Fruit fly (Drosophila melanogaster) whole organism, embryonic: Measurements from ENCODE around the gene PIG-C.

Experiments used
- Adf1 ChIP-seq: fragments of 200-800 bp; sonication (Bioruptor generic); IDR thresholded peaks from 2 replicates; pipeline ENCODE4 v1.3.6; 2022; ENCODE audit warnings: missing biosample characterization, missing genetic modification characterization
- CG12071 ChIP-seq: fragments of 200-800 bp; sonication (Bioruptor generic); optimal IDR thresholded peaks from 3 replicates; lab custom pipeline; 2018; ENCODE audit warnings: missing biosample characterization, mild to moderate bottlenecking, missing genetic modification characterization
- CG12659 ChIP-seq: fragments of 200-800 bp; sonication (Bioruptor generic); optimal IDR thresholded peaks from 3 replicates; lab custom pipeline; 2017; ENCODE audit warnings: mild to moderate bottlenecking, missing biosample characterization, missing genetic modification reagents, missing genetic modification characterization
- CG13123 ChIP-seq: fragments of 200-800 bp; sonication (Bioruptor generic); optimal IDR thresholded peaks from 2 replicates; lab custom pipeline; 2016; ENCODE audit warnings: missing biosample characterization, missing genetic modification characterization
- CG1647 ChIP-seq: fragments of 200-800 bp; sonication (Bioruptor generic); optimal IDR thresholded peaks from 3 replicates; lab custom pipeline; 2016; ENCODE audit warnings: missing biosample characterization, missing genetic modification characterization
- CG16813 ChIP-seq: fragments of 200-800 bp; sonication (Bioruptor generic); IDR thresholded peaks from 3 replicates; pipeline ENCODE4 v1.3.6; 2022; ENCODE audit warnings: missing biosample characterization, missing genetic modification characterization; ENCODE audit not compliant: partially characterized antibody
- CG17568 ChIP-seq: fragments of 200-800 bp; sonication (Bioruptor generic); optimal IDR thresholded peaks from 2 replicates; lab custom pipeline; 2018; ENCODE audit warnings: missing biosample characterization, mild to moderate bottlenecking, missing genetic modification characterization, moderate library complexity
- CG17612 ChIP-seq: fragments of 200-800 bp; sonication (Bioruptor generic); IDR thresholded peaks from 2 replicates; pipeline ENCODE4 v1.3.6; 2022; ENCODE audit warnings: missing biosample characterization, missing genetic modification characterization
- CG18599 ChIP-seq: fragments of 200-800 bp; sonication (Bioruptor generic); optimal IDR thresholded peaks from 3 replicates; lab custom pipeline; 2017; ENCODE audit warnings: missing biosample characterization, missing genetic modification characterization, mild to moderate bottlenecking, moderate library complexity, missing genetic modification reagents
- CG18764 ChIP-seq: fragments of 200-800 bp; sonication (Bioruptor generic); optimal IDR thresholded peaks from 3 replicates; lab custom pipeline; 2016; ENCODE audit warnings: missing biosample characterization, missing genetic modification characterization
- CG30403 ChIP-seq: fragments of 200-800 bp; sonication (Bioruptor generic); optimal IDR thresholded peaks from 3 replicates; lab custom pipeline; 2016; ENCODE audit warnings: missing biosample characterization, missing genetic modification characterization
- CG32532 ChIP-seq: fragments of 200-800 bp; sonication (Bioruptor generic); IDR thresholded peaks from 2 replicates; pipeline ENCODE4 v1.3.6; 2022; ENCODE audit warnings: missing biosample characterization, missing genetic modification characterization
- CG5180 ChIP-seq: fragments of 200-800 bp; sonication (Bioruptor generic); optimal IDR thresholded peaks from 3 replicates; lab custom pipeline; 2017; ENCODE audit warnings: missing biosample characterization, missing genetic modification characterization, mild to moderate bottlenecking, moderate library complexity, missing genetic modification reagents
- CG6791 ChIP-seq: fragments of 200-800 bp; sonication (Bioruptor generic); IDR thresholded peaks from 3 replicates; pipeline ENCODE4 v1.3.6; 2022; ENCODE audit warnings: missing biosample characterization, missing genetic modification characterization; ENCODE audit not compliant: partially characterized antibody
- CG7357 ChIP-seq: fragments of 200-800 bp; sonication (Bioruptor generic); IDR thresholded peaks from 3 replicates; pipeline ENCODE4 v1.3.6; 2022; ENCODE audit warnings: missing biosample characterization, missing genetic modification characterization
- CG9932 ChIP-seq: fragments of 200-800 bp; sonication (Bioruptor generic); IDR thresholded peaks from 2 replicates; pipeline ENCODE4 v1.3.6; 2022; ENCODE audit warnings: missing biosample characterization, missing genetic modification characterization
- CkIIα-i1 ChIP-seq: fragments of 200-800 bp; sonication (Bioruptor generic); IDR thresholded peaks from 2 replicates; pipeline ENCODE4 v1.3.6; 2022; ENCODE audit warnings: missing biosample characterization, missing genetic modification characterization
- CoRest ChIP-seq: fragments of 200-800 bp; sonication (Bioruptor generic); optimal IDR thresholded peaks from 3 replicates; lab custom pipeline; 2018; ENCODE audit warnings: missing biosample characterization, mild to moderate bottlenecking, missing genetic modification characterization, moderate library complexity
- Dip3 ChIP-seq: fragments of 200-800 bp; sonication (Bioruptor generic); optimal IDR thresholded peaks from 3 replicates; lab custom pipeline; 2016; ENCODE audit warnings: missing biosample characterization, missing genetic modification characterization
- ERR ChIP-seq: fragments of 200-800 bp; sonication (Bioruptor generic); optimal IDR thresholded peaks from 2 replicates; lab custom pipeline; 2016; ENCODE audit warnings: missing biosample characterization, missing genetic modification characterization
- Ets65A ChIP-seq: fragments of 200-800 bp; sonication (Bioruptor generic); peaks from one replicate; lab custom pipeline; 2016; ENCODE audit warnings: missing biosample characterization, missing genetic modification characterization
- Fer3 ChIP-seq: fragments of 200-800 bp; sonication (Bioruptor generic); optimal IDR thresholded peaks from 2 replicates; lab custom pipeline; 2018; ENCODE audit warnings: missing biosample characterization, mild to moderate bottlenecking, missing genetic modification characterization, moderate library complexity
- GATAe ChIP-seq: fragments of 200-800 bp; sonication (Bioruptor generic); conservative IDR thresholded peaks from 2 replicates; pipeline ENCODE4 v1.3.6; 2022; ENCODE audit warnings: missing biosample characterization, missing genetic modification characterization
- Gug ChIP-seq: fragments of 200-800 bp; sonication (Bioruptor generic); IDR thresholded peaks from 4 replicates; pipeline ENCODE4 v1.3.6; 2022; ENCODE audit warnings: missing biosample characterization, missing genetic modification characterization
- HLHmδ ChIP-seq: fragments of 200-800 bp; sonication (Bioruptor generic); optimal IDR thresholded peaks from 2 replicates; lab custom pipeline; 2018; ENCODE audit warnings: missing biosample characterization, mild to moderate bottlenecking, missing genetic modification characterization, moderate library complexity
- Hmr ChIP-seq: fragments of 200-800 bp; sonication (Bioruptor generic); optimal IDR thresholded peaks from 3 replicates; lab custom pipeline; 2017; ENCODE audit warnings: mild to moderate bottlenecking, missing biosample characterization, missing genetic modification reagents, missing genetic modification characterization
- Hsf ChIP-seq: fragments of 200-800 bp; sonication (Bioruptor generic); optimal IDR thresholded peaks from 3 replicates; lab custom pipeline; 2016; ENCODE audit warnings: missing biosample characterization, missing genetic modification characterization
- Max ChIP-seq: fragments of 200-800 bp; sonication (Bioruptor generic); optimal IDR thresholded peaks from 2 replicates; lab custom pipeline; 2016; ENCODE audit warnings: missing biosample characterization, mild to moderate bottlenecking, missing genetic modification characterization
- Meics ChIP-seq: fragments of 200-800 bp; sonication (Bioruptor generic); optimal IDR thresholded peaks from 2 replicates; lab custom pipeline; 2017; ENCODE audit warnings: missing biosample characterization, mild to moderate bottlenecking, missing genetic modification characterization
- NFAT ChIP-seq: fragments of 200-800 bp; sonication (Bioruptor generic); IDR thresholded peaks from 2 replicates; pipeline ENCODE4 v1.3.6; 2022; ENCODE audit warnings: missing biosample characterization, missing genetic modification characterization
- Rx ChIP-seq: fragments of 200-800 bp; sonication (Bioruptor generic); IDR thresholded peaks from 2 replicates; pipeline ENCODE4 v1.3.6; 2022; ENCODE audit warnings: missing biosample characterization, missing genetic modification characterization
- Side ChIP-seq: fragments of 200-800 bp; sonication (Bioruptor generic); optimal IDR thresholded peaks from 2 replicates; lab custom pipeline; 2016; ENCODE audit warnings: missing biosample characterization, missing genetic modification characterization
- Taf1 ChIP-seq: fragments of 200-800 bp; sonication (Bioruptor generic); IDR thresholded peaks from 2 replicates; pipeline ENCODE4 v1.3.6; 2022; ENCODE audit warnings: missing biosample characterization, missing genetic modification characterization
- Trl ChIP-seq, 3 experiments: fragments of >200 bp in 2 of 3; fragments of 200-800 bp in 1 of 3; sonication (Bioruptor generic) in 1 of 3; optimal IDR thresholded peaks; 2 replicates in 1 of 3; 3 replicates in 2 of 3; lab custom pipeline; 2016 to 2017; ENCODE audit warnings: missing biosample characterization in 1 of 3, missing genetic modification characterization in 1 of 3
- ac ChIP-seq: fragments of 200-800 bp; sonication (Bioruptor generic); optimal IDR thresholded peaks from 3 replicates; lab custom pipeline; 2017; ENCODE audit warnings: missing biosample characterization, mild to moderate bottlenecking, missing genetic modification characterization
- az2 ChIP-seq: fragments of 200-800 bp; sonication (Bioruptor generic); optimal IDR thresholded peaks from 3 replicates; lab custom pipeline; 2016; ENCODE audit warnings: missing biosample characterization, missing genetic modification characterization
- bsh ChIP-seq, 2 experiments: fragments of 200-800 bp; sonication (Bioruptor generic); optimal IDR thresholded peaks; 2 replicates each; lab custom pipeline; 2017 to 2018; ENCODE audit warnings: mild to moderate bottlenecking in 2 of 2, missing biosample characterization in 2 of 2, missing genetic modification characterization in 2 of 2, moderate library complexity in 1 of 2
- dpn ChIP-seq, 2 experiments: fragments of 200-800 bp; sonication (Bioruptor generic); optimal IDR thresholded peaks; 3 replicates each; lab custom pipeline; 2016; ENCODE audit warnings: missing biosample characterization in 2 of 2, missing genetic modification characterization in 2 of 2
- jing ChIP-seq: fragments of 200-800 bp; sonication (Bioruptor generic); optimal IDR thresholded peaks from 2 replicates; lab custom pipeline; 2018; ENCODE audit warnings: missing biosample characterization, mild to moderate bottlenecking, missing genetic modification characterization
- nerfin-2 ChIP-seq: fragments of 200-800 bp; sonication (Bioruptor generic); IDR thresholded peaks from 2 replicates; pipeline ENCODE4 v1.3.6; 2022; ENCODE audit warnings: missing biosample characterization, missing genetic modification characterization; ENCODE audit not compliant: partially characterized antibody
- org-1 ChIP-seq: fragments of 200-800 bp; sonication (Bioruptor generic); optimal IDR thresholded peaks from 2 replicates; lab custom pipeline; 2017; ENCODE audit warnings: missing biosample characterization, missing genetic modification characterization
- pan ChIP-seq, 4 experiments: fragments of >200 bp in 3 of 4; fragments of 200-800 bp in 1 of 4; sonication (Bioruptor generic) in 1 of 4; optimal IDR thresholded peaks in 3 of 4; IDR thresholded peaks in 1 of 4; 2 replicates each; pipeline versions ENCODE4 v1.3.6 to Lab custom; 2017 to 2022; ENCODE audit warnings: missing biosample characterization in 2 of 4, missing genetic modification characterization in 2 of 4, mixed read lengths in 1 of 4
- pho ChIP-seq: fragments of 200-800 bp; sonication (Bioruptor generic); optimal IDR thresholded peaks from 2 replicates; lab custom pipeline; 2016; ENCODE audit warnings: missing biosample characterization, missing genetic modification characterization
- pnt ChIP-seq: fragments of 200-800 bp; sonication (Bioruptor generic); optimal IDR thresholded peaks from 3 replicates; lab custom pipeline; 2016; ENCODE audit warnings: missing biosample characterization, missing genetic modification characterization
- row ChIP-seq: fragments of 200-800 bp; sonication (Bioruptor generic); IDR thresholded peaks from 3 replicates; pipeline ENCODE4 v1.3.6; 2022; ENCODE audit warnings: missing biosample characterization, missing genetic modification characterization
- slou ChIP-seq: fragments of 200-800 bp; sonication (Bioruptor generic); optimal IDR thresholded peaks from 3 replicates; lab custom pipeline; 2016; ENCODE audit warnings: missing biosample characterization, missing genetic modification characterization
- tup ChIP-seq: fragments of 200-800 bp; sonication (Bioruptor generic); optimal IDR thresholded peaks from 2 replicates; lab custom pipeline; 2016; ENCODE audit warnings: missing biosample characterization, mild to moderate bottlenecking, missing genetic modification characterization, moderate library complexity
- wor ChIP-seq: fragments of 200-800 bp; sonication (Bioruptor generic); IDR thresholded peaks from 2 replicates; pipeline ENCODE4 v1.3.6; 2022; ENCODE audit warnings: missing biosample characterization, missing genetic modification characterization

PIG-C gene

DNA sequence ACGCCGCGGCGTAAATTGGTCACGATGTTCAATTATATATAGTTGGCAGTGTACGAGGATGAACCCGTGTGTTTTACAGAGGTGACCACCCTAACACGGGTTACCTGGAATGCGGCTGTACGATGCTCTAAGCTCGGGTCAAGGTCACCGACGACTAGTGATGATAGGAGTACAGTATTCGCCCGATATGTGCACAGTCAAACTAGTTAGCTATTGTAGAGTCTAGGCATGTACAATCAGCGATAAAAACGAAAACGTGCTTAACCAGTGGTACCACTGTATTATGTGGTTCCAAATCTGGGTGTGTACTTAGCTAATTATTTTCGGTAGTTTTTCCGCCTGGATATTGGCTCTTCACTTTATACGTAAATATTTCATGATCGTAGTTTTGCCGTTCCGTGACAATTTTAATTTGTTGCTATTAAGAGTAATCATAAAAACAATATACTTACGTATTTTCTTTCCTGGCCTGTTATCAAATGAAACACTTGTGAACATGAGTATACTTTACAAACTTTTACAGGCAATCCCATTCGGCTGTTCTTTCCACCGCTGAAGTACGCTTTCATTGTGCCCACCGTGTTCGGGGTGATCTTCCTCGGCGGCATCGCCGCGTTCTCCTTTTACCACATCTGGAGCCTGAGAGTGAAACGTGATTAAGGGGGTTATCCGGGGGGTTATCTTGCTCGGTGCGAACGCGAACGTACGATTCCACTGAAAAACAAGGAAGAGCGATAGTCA is 1.1 kb upstream of the PIG-C start (continued):
- TF ChIP-seq pan (optimal IDR thresholded peaks at IDR 0.05; lab: Kevin White, UChicago), result no peak
- TF ChIP-seq pan (GFP tag; optimal IDR thresholded peaks at IDR 0.05 in 1 of 2, IDR thresholded peaks at IDR 0.05 in 1 of 2), result peak in 1 of 2 experiments; percentile 47
- peak; percentile 46 for TF ChIP-seq Meics (GFP tag; lab: Kevin White, UChicago)
- no peak for TF ChIP-seq CG17568 (GFP tag; lab: Kevin White, UChicago)
- TF ChIP-seq Adf1 (GFP tag; lab: Robert Waterston, UW), result 0 out of 2 replicates have a peak, but pooled peaks have one; percentile 10
- TF ChIP-seq CG12071 (GFP tag; lab: Kevin White, UChicago), result peak; percentile 42
- no peak for TF ChIP-seq Trl (optimal IDR thresholded peaks at IDR 0.05; lab: Kevin White, UChicago)
- TF ChIP-seq Trl (GFP tag; optimal IDR thresholded peaks at IDR 0.05; lab: Kevin White, UChicago), result peak; percentile 19
- no peak for TF ChIP-seq CkIIα-i1 (GFP tag; lab: Robert Waterston, UW)
- peak; percentile 1 for TF ChIP-seq pnt
- TF ChIP-seq NFAT, result 0 out of 2 replicates have a peak, but pooled peaks have one; percentile 30
- 0 out of 2 replicates have a peak, but pooled peaks have one; percentile 21 for TF ChIP-seq Taf1 (GFP tag; lab: Robert Waterston, UW)
- no peak for TF ChIP-seq slou (GFP tag; lab: Kevin White, UChicago)
- no peak for TF ChIP-seq Max (GFP tag; lab: Kevin White, UChicago)
- TF ChIP-seq Side (GFP tag; lab: Kevin White, UChicago), result peak; percentile 7
- 0 out of 3 replicates have a peak, but pooled peaks have one; percentile 6 for TF ChIP-seq CG7357 (GFP tag; lab: Robert Waterston, UW)
- TF ChIP-seq nerfin-2 (GFP tag; lab: Robert Waterston, UW), result no peak
- peak; percentile 69 for TF ChIP-seq CG18599 (GFP tag; lab: Kevin White, UChicago)
- peak; percentile 21 for TF ChIP-seq CG18764 (GFP tag; lab: Kevin White, UChicago)
- no peak for TF ChIP-seq jing (GFP tag; lab: Kevin White, UChicago)
- TF ChIP-seq Gug (GFP tag; lab: Robert Waterston, UW), result peak; percentile 6; the same call in 1 of the 4 replicates
- peak; percentile 14 for TF ChIP-seq Hsf (GFP tag; lab: Kevin White, UChicago)
- TF ChIP-seq org-1 (GFP tag; lab: Kevin White, UChicago), result peak; percentile 31
- peak; percentile 2 for TF ChIP-seq pho (GFP tag; lab: Kevin White, UChicago)
- TF ChIP-seq ac (GFP tag; lab: Kevin White, UChicago), result no peak
- no peak for TF ChIP-seq GATAe (GFP tag; lab: Robert Waterston, UW)
- peak; percentile 17 for TF ChIP-seq CG1647 (GFP tag; lab: Kevin White, UChicago)
- peak; percentile 17 for TF ChIP-seq Fer3 (tag; lab: Kevin White, UChicago)
- peak; percentile 10 for TF ChIP-seq az2 (GFP tag; lab: Kevin White, UChicago)
- TF ChIP-seq CoRest (tag; lab: Kevin White, UChicago), result peak; percentile 14
- TF ChIP-seq bsh (GFP tag; optimal IDR thresholded peaks at IDR 0.05; lab: Kevin White, UChicago), result peak in 1 of 2 experiments; percentile 13
- TF ChIP-seq Hmr (GFP tag; lab: Kevin White, UChicago), result peak; percentile 48
- TF ChIP-seq CG5180, result no peak
- TF ChIP-seq wor, result no peak
- peak; percentile 6 to 33 for TF ChIP-seq dpn (GFP tag; optimal IDR thresholded peaks at IDR 0.05; lab: Kevin White, UChicago)
- TF ChIP-seq tup (GFP tag; lab: Kevin White, UChicago), result no peak
- TF ChIP-seq CG6791 (GFP tag; lab: Robert Waterston, UW), result no peak
- TF ChIP-seq row (GFP tag; lab: Robert Waterston, UW), result peak; percentile 78
- peak; percentile 44 for TF ChIP-seq Ets65A
- TF ChIP-seq CG12659 (GFP tag; lab: Kevin White, UChicago), result no peak
- TF ChIP-seq CG9932 (GFP tag; lab: Robert Waterston, UW), result 0 out of 2 replicates have a peak, but pooled peaks have one; percentile 32
- no peak for TF ChIP-seq Dip3
- TF ChIP-seq Rx (GFP tag; lab: Robert Waterston, UW), result no peak
- no peak for TF ChIP-seq CG13123 (GFP tag; lab: Kevin White, UChicago)
- no peak for TF ChIP-seq HLHmδ (GFP tag; lab: Kevin White, UChicago)
- no peak for TF ChIP-seq CG16813
- TF ChIP-seq CG30403 (GFP tag; lab: Kevin White, UChicago), result peak; percentile 22
- TF ChIP-seq CG32532 (GFP tag; lab: Robert Waterston, UW), result peak; percentile 66
- TF ChIP-seq ERR (GFP tag; lab: Kevin White, UChicago), result peak; percentile 57
- no peak for TF ChIP-seq CG17612 (GFP tag; lab: Robert Waterston, UW)
